Fruit fly (Drosophila melanogaster) S2 (cell line): ENCODE data around the gene nerfin-1.

Experiments
- CG8478 ChIP-seq: fragments of >200 bp; optimal IDR thresholded peaks from 2 replicates; lab custom pipeline; 2018
- CTCF ChIP-seq, 2 experiments: fragments of >200 bp; optimal IDR thresholded peaks; 2 replicates each; lab custom pipeline; 2018

DNA sequence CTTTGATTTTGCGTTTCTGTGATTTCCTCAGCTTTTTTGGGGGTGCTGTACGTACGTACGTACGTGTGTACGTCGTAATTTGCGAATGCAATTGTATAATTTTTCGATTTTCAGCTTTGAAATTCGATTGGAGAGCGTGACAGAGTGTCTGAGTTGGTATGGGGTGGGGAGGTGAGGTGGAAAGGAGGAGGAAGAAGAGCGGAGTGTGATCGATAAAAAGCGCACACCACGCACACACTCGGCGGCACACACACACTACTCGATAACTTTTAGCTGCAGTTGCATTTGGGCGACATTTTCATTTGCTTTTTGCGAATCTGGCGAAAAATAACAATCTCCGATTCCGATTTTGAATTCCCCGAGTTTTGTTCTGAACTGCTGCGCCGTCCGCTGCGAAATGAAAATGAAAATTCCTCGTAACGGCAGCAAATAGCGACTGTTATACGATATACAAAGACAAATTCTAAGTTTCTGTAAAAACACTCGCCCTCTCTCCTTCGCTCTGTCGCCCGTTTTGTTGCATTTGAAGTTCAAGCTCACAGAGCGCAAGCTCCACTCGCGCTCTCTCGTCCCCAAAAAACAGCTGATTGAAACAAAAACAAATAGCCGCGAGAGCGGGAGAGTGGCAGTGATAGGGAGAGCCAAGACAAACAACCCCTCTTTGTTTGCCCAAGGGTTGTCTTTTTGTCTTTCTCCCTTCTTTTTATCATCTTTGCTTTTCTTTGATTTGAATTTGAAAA is 27.2 kb upstream of the nerfin-1 start, which contains the start of gene CG13907:
- TF ChIP-seq CG8478 (lab: Kevin White, UChicago) (no peak), CTCF (optimal IDR thresholded peaks at IDR 0.05; lab: Kevin White, UChicago) (no peak)
